Fruit fly (Drosophila melanogaster): ENCODE measurements around the gene CG9132.

Gene CG9132

DNA sequence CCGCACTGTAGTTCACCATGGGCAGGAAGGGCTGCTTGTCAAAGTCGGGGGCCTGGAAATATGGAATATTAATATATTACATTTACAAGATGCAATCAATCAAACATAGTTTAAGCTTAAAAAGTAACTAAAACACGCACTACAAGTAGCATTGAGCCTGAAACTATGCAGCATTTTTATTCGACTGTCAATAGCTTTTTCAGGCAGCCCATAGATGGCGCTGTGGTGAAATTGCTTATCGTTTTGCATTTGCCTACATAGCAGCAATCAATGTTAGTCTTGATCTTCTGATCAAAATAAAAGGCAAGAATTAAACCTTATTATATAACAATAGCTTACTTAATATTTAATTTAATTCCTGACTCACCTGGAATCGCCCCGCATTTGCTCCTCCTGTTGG lies 46.1 kb upstream of the CG9132 start:
- TF ChIP-seq CG31627 (GFP tag; optimal IDR thresholded peaks at IDR 0.05) (no peak), Eip78C (GFP tag) (peak; percentile 24), svp (GFP tag) (peak; percentile 28), Sox102F (GFP tag; optimal IDR thresholded peaks at IDR 0.05) (no peak)

DNA sequence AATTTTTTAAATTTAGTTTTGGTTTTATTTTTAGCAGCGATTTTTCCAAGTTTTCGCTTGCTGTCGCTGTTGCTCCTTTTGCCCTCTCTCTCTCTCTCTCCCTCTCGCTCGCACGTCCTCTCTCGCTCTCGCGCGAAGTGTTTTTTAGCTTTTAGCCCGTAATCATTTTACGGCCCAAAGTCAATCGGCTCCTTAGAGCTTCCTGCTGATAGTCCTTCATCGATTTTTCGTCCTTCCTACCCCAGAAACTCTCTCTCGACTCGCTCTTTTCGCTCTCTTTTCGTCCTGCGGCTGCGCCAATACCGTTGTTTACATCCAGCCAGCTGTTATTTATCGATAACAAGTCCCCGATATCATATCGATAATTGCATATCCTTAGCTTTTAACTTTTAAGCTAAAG lies 43.8 kb upstream of the CG9132 start, which contains the start of gene RSG7:
Gene RSG7, minus strand, starts transcription at position 139 of the 400 bp plus-strand sequence.
- TF ChIP-seq CG11902 (GFP tag; optimal IDR thresholded peaks at IDR 0.05) (no peak), OdsH (GFP tag; optimal IDR thresholded peaks at IDR 0.05) (no peak), CG6808 (GFP tag; optimal IDR thresholded peaks at IDR 0.05) (no peak), Ets21C (GFP tag; optimal IDR thresholded peaks at IDR 0.05) (no peak), Gug (GFP tag; IDR thresholded peaks at IDR 0.05) (no peak), net (GFP tag; optimal IDR thresholded peaks at IDR 0.05) (no peak), topi (GFP tag; optimal IDR thresholded peaks at IDR 0.05) (no peak), CG7368 (GFP tag; optimal IDR thresholded peaks at IDR 0.05) (no peak), CG31627 (GFP tag; optimal IDR thresholded peaks at IDR 0.05) (no peak), Eip93F (GFP tag; optimal IDR thresholded peaks at IDR 0.05) (no peak), CG8319 (GFP tag; optimal IDR thresholded peaks at IDR 0.05) (no peak), CG6854 (GFP tag; optimal IDR thresholded peaks at IDR 0.05) (no peak), spab (GFP tag; optimal IDR thresholded peaks at IDR 0.05) (no peak), Sox102F (GFP tag; optimal IDR thresholded peaks at IDR 0.05) (no peak), Eip75B (GFP tag; optimal IDR thresholded peaks at IDR 0.05) (no peak), CG11762 (GFP tag; optimal IDR thresholded peaks at IDR 0.05; ENCODE audit: insufficient read depth) (no peak), CG1621 (tag; optimal IDR thresholded peaks at IDR 0.05) (no peak), pdm3 (GFP tag; optimal IDR thresholded peaks at IDR 0.05) (no peak), CG15336 (GFP tag; IDR thresholded peaks at IDR 0.05) (no peak), CG6792 (GFP tag; optimal IDR thresholded peaks at IDR 0.05) (no peak)

DNA sequence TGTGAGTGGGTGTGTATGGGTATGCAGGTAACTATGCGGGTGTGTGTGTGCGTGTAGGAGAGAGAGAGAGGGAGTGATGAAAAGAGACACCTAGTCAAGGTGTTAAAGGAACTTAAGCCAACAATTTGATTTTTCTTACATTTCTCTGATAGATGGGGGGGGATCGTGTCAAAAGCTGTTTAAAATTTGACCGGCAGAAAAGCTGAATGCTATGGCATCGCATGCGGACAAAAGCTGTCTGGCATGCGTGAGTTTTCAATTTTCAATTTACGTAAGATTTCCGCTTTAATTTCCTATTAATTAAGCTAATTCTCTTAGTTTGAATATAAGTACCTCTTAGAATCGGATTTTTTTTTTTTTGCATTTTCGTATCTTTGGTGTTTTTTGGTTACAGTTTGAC lies 39.4 kb upstream of the CG9132 start:
- TF ChIP-seq CG31627 (GFP tag; optimal IDR thresholded peaks at IDR 0.05) (no peak), CG9139 (GFP tag; optimal IDR thresholded peaks at IDR 0.05) (no peak), Blimp-1 (GFP tag; optimal IDR thresholded peaks at IDR 0.05) (no peak), ss (GFP tag; optimal IDR thresholded peaks at IDR 0.05) (no peak), net (GFP tag; optimal IDR thresholded peaks at IDR 0.05) (no peak), dac (GFP tag; optimal IDR thresholded peaks at IDR 0.05) (no peak), CG7368 (GFP tag; optimal IDR thresholded peaks at IDR 0.05) (no peak)

DNA sequence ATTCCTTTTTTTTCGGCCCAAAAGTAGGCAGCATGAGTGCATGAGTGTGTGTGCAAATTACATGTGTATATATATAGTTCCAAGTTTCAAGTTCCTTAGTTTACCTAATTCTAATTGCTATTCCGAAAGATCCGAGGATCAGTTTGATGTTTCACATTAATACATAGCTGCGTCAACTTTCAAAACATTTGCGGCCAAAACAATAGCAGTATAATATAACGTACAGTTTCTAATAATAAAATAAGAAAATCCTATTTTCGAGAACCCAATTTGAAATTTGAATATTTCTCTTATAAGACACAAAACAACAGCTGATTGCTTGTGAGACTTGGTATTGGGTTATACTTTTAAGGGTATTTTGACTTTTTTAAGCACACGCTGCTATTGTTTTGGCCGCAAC lies 38.5 kb upstream of the CG9132 start:
- TF ChIP-seq Sox102F (GFP tag; optimal IDR thresholded peaks at IDR 0.05) (no peak), CG9139 (GFP tag; optimal IDR thresholded peaks at IDR 0.05) (no peak), CG10669 (GFP tag; optimal IDR thresholded peaks at IDR 0.05) (no peak), pdm3 (GFP tag; optimal IDR thresholded peaks at IDR 0.05) (no peak), Ets21C (GFP tag; optimal IDR thresholded peaks at IDR 0.05) (no peak), Eip75B (GFP tag; optimal IDR thresholded peaks at IDR 0.05) (no peak), topi (GFP tag; optimal IDR thresholded peaks at IDR 0.05) (no peak), eg (GFP tag; IDR thresholded peaks at IDR 0.05) (peak; percentile 45; the same call in 1 of the 3 replicates), CG11762 (GFP tag; optimal IDR thresholded peaks at IDR 0.05; ENCODE audit: insufficient read depth) (no peak), Ets96B (tag; optimal IDR thresholded peaks at IDR 0.05) (no peak), Eip78C (GFP tag) (peak; percentile 11), CG6163 (GFP tag; IDR thresholded peaks at IDR 0.05) (0 out of 3 replicates have a peak, but pooled peaks have one; percentile 13), CG3919 (GFP tag; optimal IDR thresholded peaks at IDR 0.05) (no peak), CG8119 (GFP tag; IDR thresholded peaks at IDR 0.05) (0 out of 3 replicates have a peak, but pooled peaks have one; percentile 17), CG1621 (tag; optimal IDR thresholded peaks at IDR 0.05) (no peak), Smox (GFP tag; optimal IDR thresholded peaks at IDR 0.05) (no peak), CG6276 (GFP tag; optimal IDR thresholded peaks at IDR 0.05) (peak; percentile 7), CG6808 (GFP tag; optimal IDR thresholded peaks at IDR 0.05) (no peak), vri (GFP tag; optimal IDR thresholded peaks at IDR 0.05) (no peak), Lpt (GFP tag; optimal IDR thresholded peaks at IDR 0.05) (no peak), CG32006 (GFP tag; optimal IDR thresholded peaks at IDR 0.05) (no peak), Sox14 (GFP tag; optimal IDR thresholded peaks at IDR 0.05) (no peak)

All from whole organism, prepupa.